Worm (Caenorhabditis elegans): ENCODE measurements around the gene spe-17.

The spe-17 gene

DNA sequence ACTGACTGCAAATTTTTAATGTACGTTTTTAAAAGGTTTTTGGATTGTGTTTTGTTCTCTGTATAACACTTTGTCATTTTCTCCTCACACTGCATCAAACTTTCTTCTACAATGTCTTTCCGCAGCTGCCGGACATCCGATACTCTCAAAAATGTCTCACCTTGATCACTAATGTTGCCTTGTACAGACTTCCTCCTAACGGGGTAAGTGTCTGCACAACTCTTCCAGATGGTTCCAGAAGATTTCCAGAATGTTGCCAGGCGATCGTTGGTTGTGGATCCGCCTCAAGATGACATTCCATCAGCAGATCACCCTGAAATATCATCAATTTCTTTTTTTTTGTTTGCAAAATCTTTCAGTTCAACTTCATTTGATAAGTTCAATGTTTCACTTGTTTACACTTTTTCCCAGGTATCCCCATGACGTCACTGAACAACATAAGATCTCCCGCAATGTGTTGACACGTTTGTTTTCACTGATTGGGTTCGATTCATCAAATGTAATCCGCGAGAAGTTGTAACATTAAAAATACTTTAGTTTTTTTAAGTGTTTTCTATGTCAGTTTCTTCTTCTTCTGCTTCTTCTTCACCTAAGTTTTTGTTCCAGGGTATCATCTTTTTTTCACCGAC is 4.1 kb upstream of the spe-17 start:
- no peak for TF ChIP-seq sptf-1 (tag; optimal IDR thresholded peaks at IDR 0.05)
- TF ChIP-seq ceh-39 (tag; optimal IDR thresholded peaks at IDR 0.05): no peak
- TF ChIP-seq cnd-1 (tag; optimal IDR thresholded peaks at IDR 0.05): no peak
- TF ChIP-seq nhr-28 (tag; optimal IDR thresholded peaks at IDR 0.05): no peak
- no peak for TF ChIP-seq ham-2 (GFP tag; optimal IDR thresholded peaks at IDR 0.05)
- no peak for TF ChIP-seq ceh-43 (GFP tag; optimal IDR thresholded peaks at IDR 0.05)
- TF ChIP-seq mep-1 (tag; optimal IDR thresholded peaks at IDR 0.05): no peak
- no peak for TF ChIP-seq mls-2 (tag; optimal IDR thresholded peaks at IDR 0.05)
- no peak for TF ChIP-seq sem-2 (GFP tag; optimal IDR thresholded peaks at IDR 0.05)
- TF ChIP-seq ztf-11 (tag; optimal IDR thresholded peaks at IDR 0.05): no peak
- TF ChIP-seq ces-1 (GFP tag; optimal IDR thresholded peaks at IDR 0.05): no peak
- TF ChIP-seq tbx-8 (GFP tag; optimal IDR thresholded peaks at IDR 0.05): no peak
- TF ChIP-seq ceh-83 (GFP tag; optimal IDR thresholded peaks at IDR 0.05): no peak
- TF ChIP-seq elt-1 (tag; optimal IDR thresholded peaks at IDR 0.05; ENCODE audit: borderline replicate concordance, insufficient read depth): no peak
- no peak for TF ChIP-seq snpc-4 (tag; optimal IDR thresholded peaks at IDR 0.05)

DNA sequence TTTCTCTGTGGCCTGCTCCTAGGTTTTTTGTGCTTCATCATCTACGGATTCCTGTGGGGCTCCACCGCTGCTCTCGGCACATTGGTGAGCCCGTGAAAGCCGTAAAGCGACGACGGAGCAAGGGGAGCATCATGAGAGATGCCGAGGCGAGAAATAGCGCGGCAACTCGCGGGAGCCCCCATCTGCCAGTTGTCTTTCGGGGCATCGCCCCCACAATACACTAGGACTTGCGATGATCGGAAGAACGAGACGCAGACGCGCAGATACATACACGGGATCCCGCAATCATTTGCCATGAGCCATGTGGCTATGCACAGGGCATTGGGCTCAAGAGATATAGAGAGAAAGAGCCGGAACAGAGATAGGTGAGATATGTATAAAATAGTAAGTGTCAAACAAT is 2.8 kb upstream of the spe-17 start:
- TF ChIP-seq sem-2 (GFP tag; optimal IDR thresholded peaks at IDR 0.05) (no peak), drap-1 (GFP tag; optimal IDR thresholded peaks at IDR 0.05) (peak; percentile 1), hlh-1 (tag; optimal IDR thresholded peaks at IDR 0.05) (peak; percentile 89), unc-62 (GFP tag; optimal IDR thresholded peaks at IDR 0.05) (peak; percentile 65), unc-120 (tag; optimal IDR thresholded peaks at IDR 0.05; ENCODE audit: poor library complexity, severe bottlenecking) (peak; percentile 96), M03D4.4 (tag; optimal IDR thresholded peaks at IDR 0.05) (peak; percentile 39), lin-13 (tag; optimal IDR thresholded peaks at IDR 0.05) (no peak)

DNA sequence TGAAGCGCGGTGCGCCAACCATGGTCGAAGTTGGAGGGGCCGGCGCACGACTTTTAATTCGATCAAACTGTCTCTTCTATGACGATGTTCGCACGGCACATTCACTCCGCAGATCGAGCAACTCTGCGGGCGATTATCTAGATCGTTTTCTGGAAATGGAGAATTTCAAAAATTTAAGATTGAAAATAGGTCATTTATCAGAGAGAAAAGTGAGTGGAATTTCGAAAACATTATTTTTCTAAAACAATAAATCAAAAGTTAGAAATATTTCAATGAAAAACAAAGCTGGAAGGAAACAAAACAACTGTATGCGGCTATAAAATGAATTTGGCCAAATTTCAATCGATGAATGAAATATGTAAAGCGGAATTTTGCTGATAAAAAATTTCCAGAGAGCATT is 2.4 kb upstream of the spe-17 start, which contains the start of the genes ZK617.26 and unc-22:
Gene ZK617.26 (minus strand): TSS at position 101 of the 400 bp plus-strand sequence.
Gene unc-22 (minus strand): TSS at position 149 of the 400 bp plus-strand sequence.
- TF ChIP-seq ham-2 (GFP tag; optimal IDR thresholded peaks at IDR 0.05) (no peak), mep-1 (tag; optimal IDR thresholded peaks at IDR 0.05) (no peak), zip-8 (tag; optimal IDR thresholded peaks at IDR 0.05) (no peak), lin-32 (GFP tag; optimal IDR thresholded peaks at IDR 0.05) (no peak), blmp-1 (tag; optimal IDR thresholded peaks at IDR 0.05) (no peak), tbx-8 (GFP tag; optimal IDR thresholded peaks at IDR 0.05) (no peak), nhr-76 (tag; optimal IDR thresholded peaks at IDR 0.05) (no peak), mls-2 (tag; optimal IDR thresholded peaks at IDR 0.05) (no peak), nhr-12 (tag; optimal IDR thresholded peaks at IDR 0.05) (no peak), snpc-4 (tag; optimal IDR thresholded peaks at IDR 0.05) (no peak), lsy-2 (tag; optimal IDR thresholded peaks at IDR 0.05) (no peak), sem-2 (GFP tag; optimal IDR thresholded peaks at IDR 0.05) (no peak), ces-1 (GFP tag; optimal IDR thresholded peaks at IDR 0.05) (no peak), unc-39 (tag; optimal IDR thresholded peaks at IDR 0.05) (no peak), elt-1 (tag; optimal IDR thresholded peaks at IDR 0.05; ENCODE audit: borderline replicate concordance, insufficient read depth) (no peak), nhr-28 (tag; optimal IDR thresholded peaks at IDR 0.05) (no peak)

DNA sequence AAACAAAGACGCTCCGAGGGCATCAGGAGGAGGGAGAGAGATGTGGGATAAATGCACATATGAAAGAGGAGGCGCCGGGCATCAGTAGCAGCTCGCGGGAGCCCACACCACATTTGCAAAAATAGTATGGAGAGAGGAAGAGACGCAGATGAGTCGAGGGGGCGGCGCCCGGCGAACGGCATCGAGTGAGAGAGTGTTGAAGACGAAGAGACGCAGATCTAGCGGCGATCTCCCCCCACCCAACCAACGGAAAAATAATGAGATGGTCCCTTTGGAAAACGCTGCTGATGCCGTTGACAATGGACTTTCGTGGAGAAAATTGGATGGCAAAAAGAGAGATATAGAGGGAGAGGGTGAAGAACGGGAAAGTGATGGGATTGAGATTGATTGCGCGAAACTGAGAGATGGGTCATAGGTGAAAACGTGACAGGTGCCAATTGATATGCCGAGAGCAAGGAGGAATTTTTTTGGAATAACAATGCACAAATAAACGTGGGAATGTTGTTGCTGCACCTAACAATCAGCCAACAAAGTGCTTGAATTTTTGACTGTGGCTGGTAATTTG is 699 bp upstream of the spe-17 start:
- TF ChIP-seq pha-4 (tag; optimal IDR thresholded peaks at IDR 0.05): no peak
- TF ChIP-seq hlh-1 (tag; optimal IDR thresholded peaks at IDR 0.05): no peak
- no peak for TF ChIP-seq lin-13 (tag; optimal IDR thresholded peaks at IDR 0.05)
- no peak for TF ChIP-seq nhr-28 (tag; optimal IDR thresholded peaks at IDR 0.05)
- no peak for TF ChIP-seq ham-2 (GFP tag; optimal IDR thresholded peaks at IDR 0.05)
- peak; percentile 89 for TF ChIP-seq unc-120 (tag; optimal IDR thresholded peaks at IDR 0.05; ENCODE audit: poor library complexity, severe bottlenecking)
- no peak for TF ChIP-seq nhr-76 (tag; optimal IDR thresholded peaks at IDR 0.05)
- no peak for TF ChIP-seq mls-2 (tag; optimal IDR thresholded peaks at IDR 0.05)
- TF ChIP-seq drap-1 (GFP tag; optimal IDR thresholded peaks at IDR 0.05): peak; percentile 7
- TF ChIP-seq nhr-237 (tag; optimal IDR thresholded peaks at IDR 0.05): no peak
- TF ChIP-seq sptf-1 (tag; optimal IDR thresholded peaks at IDR 0.05): no peak
- TF ChIP-seq bed-3 (GFP tag; optimal IDR thresholded peaks at IDR 0.05): no peak
- TF ChIP-seq unc-62 (GFP tag; optimal IDR thresholded peaks at IDR 0.05): peak; percentile 90
